Worm (Caenorhabditis elegans): Measurements from ENCODE around the gene W06D11.2.

DNA sequence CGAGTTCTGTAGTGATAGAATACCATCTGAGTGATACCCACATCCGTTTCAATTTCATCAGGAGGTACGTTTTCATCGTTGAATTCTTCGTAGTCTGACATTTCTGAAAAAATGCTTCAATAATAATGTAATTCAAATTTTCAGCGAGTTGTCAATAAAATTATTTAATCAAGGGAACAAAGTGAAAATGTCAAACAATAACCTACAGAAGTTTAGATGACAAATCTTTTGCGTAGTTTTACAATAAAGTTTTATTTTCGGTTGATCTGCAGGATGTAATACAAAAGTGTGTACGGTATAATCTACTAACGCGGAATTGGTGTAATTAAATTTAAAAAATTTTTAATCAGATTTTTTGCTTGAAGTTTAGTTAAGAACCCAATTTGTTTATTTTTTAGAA is 8.3 kb downstream of the W06D11.2 start, which contains the start of gene C04B4.5:
- TF ChIP-seq ref-2 (tag; optimal IDR thresholded peaks at IDR 0.05), result no peak
- TF ChIP-seq ceh-34 (tag; optimal IDR thresholded peaks at IDR 0.05), result no peak
- no peak for TF ChIP-seq lim-6 (tag; optimal IDR thresholded peaks at IDR 0.05)
- no peak for TF ChIP-seq dve-1 (tag; optimal IDR thresholded peaks at IDR 0.05)
- no peak for TF ChIP-seq pha-2 (tag; optimal IDR thresholded peaks at IDR 0.05)
- TF ChIP-seq pat-9 (tag; optimal IDR thresholded peaks at IDR 0.05), result no peak
- TF ChIP-seq fkh-10 (GFP tag; optimal IDR thresholded peaks at IDR 0.05), result no peak
- TF ChIP-seq odd-2 (tag; optimal IDR thresholded peaks at IDR 0.05), result no peak
- TF ChIP-seq nhr-11 (tag; optimal IDR thresholded peaks at IDR 0.05), result no peak
